Fruit fly (Drosophila melanogaster) whole organism, embryonic: ENCODE measurements around the gene Indy-2.

ENCODE experiments used
- Abd-B ChIP-seq: fragments of 200-800 bp; sonication (Bioruptor generic); optimal IDR thresholded peaks from 2 replicates; lab custom pipeline; 2018; ENCODE audit warnings: missing biosample characterization, mild to moderate bottlenecking, missing genetic modification characterization, moderate library complexity
- Awh ChIP-seq: fragments of 200-800 bp; sonication (Bioruptor generic); IDR thresholded peaks from 2 replicates; pipeline ENCODE4, ENCODE4 v1.3.6; 2022; ENCODE audit warnings: missing biosample characterization, missing genetic modification characterization
- CG10274 ChIP-seq: fragments of 200-800 bp; sonication (Bioruptor generic); optimal IDR thresholded peaks from 3 replicates; lab custom pipeline; 2017; ENCODE audit warnings: missing biosample characterization, mild to moderate bottlenecking, missing genetic modification characterization
- CG10366 ChIP-seq: fragments of 200-800 bp; sonication (Bioruptor generic); IDR thresholded peaks from 2 replicates; pipeline ENCODE4 v1.3.6; 2022; ENCODE audit warnings: missing biosample characterization, missing genetic modification characterization
- CG10431 ChIP-seq: fragments of 200-800 bp; sonication (Bioruptor generic); optimal IDR thresholded peaks from 3 replicates; lab custom pipeline; 2018; ENCODE audit warnings: missing biosample characterization, mild to moderate bottlenecking, missing genetic modification characterization
- CG10543 ChIP-seq: fragments of 200-800 bp; sonication (Bioruptor generic); optimal IDR thresholded peaks from 3 replicates; lab custom pipeline; 2017; ENCODE audit warnings: missing biosample characterization, mild to moderate bottlenecking, missing genetic modification characterization, moderate library complexity
- CG11504 ChIP-seq: fragments of 200-800 bp; sonication (Bioruptor generic); optimal IDR thresholded peaks from 3 replicates; lab custom pipeline; 2019; ENCODE audit warnings: missing biosample characterization, mild to moderate bottlenecking, missing genetic modification characterization, moderate library complexity
- CG18011 ChIP-seq: fragments of 200-800 bp; sonication (Bioruptor generic); optimal IDR thresholded peaks from 2 replicates; lab custom pipeline; 2017; ENCODE audit warnings: missing biosample characterization, missing genetic modification characterization, mild to moderate bottlenecking, moderate library complexity, missing genotype
- CG18262 ChIP-seq: fragments of 200-800 bp; optimal IDR thresholded peaks from 3 replicates; lab custom pipeline; 2019; ENCODE audit warnings: missing biosample characterization, mild to moderate bottlenecking, missing genetic modification characterization, moderate library complexity
- CG31388 ChIP-seq: fragments of 200-800 bp; sonication (Bioruptor generic); optimal IDR thresholded peaks from 2 replicates; lab custom pipeline; 2016; ENCODE audit warnings: missing biosample characterization, missing genetic modification characterization
- CG33557 ChIP-seq: fragments of 200-800 bp; sonication (Bioruptor generic); optimal IDR thresholded peaks from 2 replicates; lab custom pipeline; 2019; ENCODE audit warnings: missing biosample characterization, mild to moderate bottlenecking, missing genetic modification characterization, moderate library complexity
- CG5180 ChIP-seq: fragments of 200-800 bp; sonication (Bioruptor generic); optimal IDR thresholded peaks from 3 replicates; lab custom pipeline; 2017; ENCODE audit warnings: missing biosample characterization, missing genetic modification characterization, mild to moderate bottlenecking, moderate library complexity, missing genetic modification reagents
- CG6765 ChIP-seq: fragments of 200-800 bp; sonication (Bioruptor generic); optimal IDR thresholded peaks from 3 replicates; lab custom pipeline; 2017; ENCODE audit warnings: missing biosample characterization, mild to moderate bottlenecking, missing genetic modification characterization
- CG7271 ChIP-seq: fragments of 200-800 bp; sonication (Bioruptor generic); optimal IDR thresholded peaks from 2 replicates; lab custom pipeline; 2018; ENCODE audit warnings: missing biosample characterization, mild to moderate bottlenecking, missing genetic modification characterization, moderate library complexity
- CoRest ChIP-seq: fragments of 200-800 bp; sonication (Bioruptor generic); optimal IDR thresholded peaks from 3 replicates; lab custom pipeline; 2018; ENCODE audit warnings: missing biosample characterization, mild to moderate bottlenecking, missing genetic modification characterization, moderate library complexity
- D19A ChIP-seq: fragments of 200-800 bp; optimal IDR thresholded peaks from 3 replicates; lab custom pipeline; 2019; ENCODE audit warnings: missing biosample characterization, mild to moderate bottlenecking, missing genetic modification characterization, moderate library complexity
- Dref ChIP-seq: fragments of 200-800 bp; sonication (Bioruptor generic); IDR thresholded peaks from 2 replicates; pipeline ENCODE4 v1.3.6; 2022; ENCODE audit warnings: missing biosample characterization, missing genetic modification characterization
- Eip74EF ChIP-seq, 2 experiments: fragments of 200-800 bp in 1 of 2; fragments of >200 bp in 1 of 2; sonication (Bioruptor generic) in 1 of 2; optimal IDR thresholded peaks; 2 replicates each; lab custom pipeline; 2017 to 2019; ENCODE audit warnings: missing biosample characterization in 2 of 2, missing genetic modification characterization in 2 of 2, mild to moderate bottlenecking in 1 of 2, moderate library complexity in 1 of 2
- Elba2 ChIP-seq: fragments of 200-800 bp; sonication (Bioruptor generic); optimal IDR thresholded peaks from 3 replicates; lab custom pipeline; 2016; ENCODE audit warnings: missing biosample characterization, missing genetic modification characterization
- Fer3 ChIP-seq: fragments of 200-800 bp; sonication (Bioruptor generic); optimal IDR thresholded peaks from 2 replicates; lab custom pipeline; 2018; ENCODE audit warnings: missing biosample characterization, mild to moderate bottlenecking, missing genetic modification characterization, moderate library complexity
- H15 ChIP-seq: fragments of 200-800 bp; sonication (Bioruptor generic); IDR thresholded peaks from 3 replicates; pipeline ENCODE4 v1.3.6; 2022; ENCODE audit warnings: missing biosample characterization, missing genetic modification characterization
- Med ChIP-seq: fragments of 200-800 bp; sonication (Bioruptor generic); peaks from one replicate; lab custom pipeline; 2016; ENCODE audit warnings: missing biosample characterization, missing genetic modification characterization, mild to moderate bottlenecking, inconsistent platforms, moderate library complexity
- PHDP ChIP-seq: fragments of 200-800 bp; sonication (Bioruptor generic); optimal IDR thresholded peaks from 3 replicates; lab custom pipeline; 2018; ENCODE audit warnings: missing biosample characterization, mild to moderate bottlenecking, missing genetic modification characterization, moderate library complexity
- Trl ChIP-seq, 3 experiments: fragments of >200 bp in 2 of 3; fragments of 200-800 bp in 1 of 3; sonication (Bioruptor generic) in 1 of 3; optimal IDR thresholded peaks; 2 replicates in 1 of 3; 3 replicates in 2 of 3; lab custom pipeline; 2016 to 2017; ENCODE audit warnings: missing biosample characterization in 1 of 3, missing genetic modification characterization in 1 of 3
- YL-1 ChIP-seq: fragments of 200-800 bp; sonication (Bioruptor generic); optimal IDR thresholded peaks from 3 replicates; lab custom pipeline; 2017; ENCODE audit warnings: missing biosample characterization, mild to moderate bottlenecking, missing genetic modification characterization
- ara ChIP-seq: fragments of 200-800 bp; sonication (Bioruptor generic); IDR thresholded peaks from 2 replicates; pipeline ENCODE4 v1.3.6; 2022; ENCODE audit warnings: missing biosample characterization, missing genetic modification characterization
- az2 ChIP-seq: fragments of 200-800 bp; sonication (Bioruptor generic); optimal IDR thresholded peaks from 3 replicates; lab custom pipeline; 2016; ENCODE audit warnings: missing biosample characterization, missing genetic modification characterization
- bcd ChIP-seq: fragments of 200-800 bp; sonication (Bioruptor generic); optimal IDR thresholded peaks from 2 replicates; lab custom pipeline; 2017; ENCODE audit warnings: missing biosample characterization, mild to moderate bottlenecking, missing genetic modification characterization
- bsh ChIP-seq, 2 experiments: fragments of 200-800 bp; sonication (Bioruptor generic); optimal IDR thresholded peaks; 2 replicates each; lab custom pipeline; 2017 to 2018; ENCODE audit warnings: mild to moderate bottlenecking in 2 of 2, missing biosample characterization in 2 of 2, missing genetic modification characterization in 2 of 2, moderate library complexity in 1 of 2
- caup ChIP-seq: fragments of 200-800 bp; sonication (Bioruptor generic); optimal IDR thresholded peaks from 3 replicates; lab custom pipeline; 2017; ENCODE audit warnings: missing biosample characterization, mild to moderate bottlenecking, missing genetic modification characterization, moderate library complexity; ENCODE audit not compliant: severe bottlenecking
- dm ChIP-seq: fragments of 200-800 bp; sonication (Bioruptor generic); optimal IDR thresholded peaks from 3 replicates; lab custom pipeline; 2016; ENCODE audit warnings: missing biosample characterization, missing genetic modification characterization
- dpn ChIP-seq, 2 experiments: fragments of 200-800 bp; sonication (Bioruptor generic); optimal IDR thresholded peaks; 3 replicates each; lab custom pipeline; 2016; ENCODE audit warnings: missing biosample characterization in 2 of 2, missing genetic modification characterization in 2 of 2
- exex ChIP-seq: fragments of 200-800 bp; sonication (Bioruptor generic); optimal IDR thresholded peaks from 4 replicates; lab custom pipeline; 2018; ENCODE audit warnings: missing biosample characterization, mild to moderate bottlenecking, missing genetic modification characterization, moderate library complexity
- kay ChIP-seq: fragments of 200-800 bp; sonication (Bioruptor generic); optimal IDR thresholded peaks from 2 replicates; lab custom pipeline; 2016; ENCODE audit warnings: missing biosample characterization, missing genetic modification characterization
- lbe ChIP-seq: fragments of 200-800 bp; sonication (Bioruptor generic); optimal IDR thresholded peaks from 2 replicates; lab custom pipeline; 2016; ENCODE audit warnings: missing biosample characterization, mild to moderate bottlenecking, missing genetic modification characterization
- nom ChIP-seq: fragments of 200-800 bp; sonication (Bioruptor generic); optimal IDR thresholded peaks from 2 replicates; lab custom pipeline; 2017; ENCODE audit warnings: missing biosample characterization, missing genetic modification characterization, mild to moderate bottlenecking, moderate library complexity, missing genetic modification reagents
- pnt ChIP-seq: fragments of 200-800 bp; sonication (Bioruptor generic); optimal IDR thresholded peaks from 3 replicates; lab custom pipeline; 2016; ENCODE audit warnings: missing biosample characterization, missing genetic modification characterization
- sens ChIP-seq: fragments of 200-800 bp; sonication (Bioruptor generic); peaks from one replicate; lab custom pipeline; 2016; ENCODE audit warnings: missing biosample characterization, missing genetic modification characterization
- slbo ChIP-seq: fragments of 200-800 bp; sonication (Bioruptor generic); IDR thresholded peaks from 2 replicates; pipeline ENCODE4 v1.3.6; 2022; ENCODE audit warnings: missing biosample characterization, missing genetic modification characterization
- sob ChIP-seq: fragments of 200-800 bp; sonication (Bioruptor generic); IDR thresholded peaks from 2 replicates; pipeline ENCODE4 v1.3.6; 2022; ENCODE audit warnings: missing biosample characterization, missing genetic modification characterization
- twi ChIP-seq: fragments of 200-800 bp; optimal IDR thresholded peaks from 2 replicates; lab custom pipeline; 2019; ENCODE audit warnings: missing biosample characterization, mild to moderate bottlenecking, missing genetic modification characterization, moderate library complexity
- vvl ChIP-seq: fragments of 200-800 bp; sonication (Bioruptor generic); IDR thresholded peaks from 2 replicates; pipeline ENCODE4 v1.3.6; 2022; ENCODE audit warnings: missing biosample characterization, missing genetic modification characterization
- wek ChIP-seq: fragments of 200-800 bp; sonication (Bioruptor generic); optimal IDR thresholded peaks from 3 replicates; lab custom pipeline; 2018; ENCODE audit warnings: missing biosample characterization, mild to moderate bottlenecking, missing genetic modification characterization, moderate library complexity

Indy-2 gene

DNA sequence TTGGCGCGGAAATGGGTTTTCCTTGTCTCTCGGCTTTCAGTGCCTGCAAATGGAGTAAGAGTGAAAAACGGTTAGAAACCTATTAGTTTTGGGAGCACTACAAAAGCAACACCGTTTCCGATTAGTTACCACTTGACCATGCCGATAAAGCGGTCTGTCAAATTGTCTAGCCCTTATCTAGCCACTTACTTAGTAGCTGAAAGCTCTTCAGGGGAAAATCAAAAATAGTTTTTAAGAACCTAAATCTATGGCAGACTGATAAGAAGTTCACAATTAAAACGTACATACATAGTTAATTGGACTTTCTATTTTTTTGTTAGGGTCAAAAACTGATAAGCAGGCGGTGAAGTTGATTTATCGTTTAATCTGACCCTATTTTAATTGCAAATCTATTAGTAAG lies 35.9 kb upstream of the Indy-2 start (continued):
- TF ChIP-seq kay (GFP tag; lab: Kevin White, UChicago) (no peak), pnt (GFP tag; lab: Kevin White, UChicago) (no peak), H15 (GFP tag; lab: Robert Waterston, UW) (no peak), PHDP (tag; lab: Kevin White, UChicago) (no peak), sens (GFP tag; lab: Kevin White, UChicago) (peak; percentile 2), slbo (GFP tag; lab: Robert Waterston, UW) (no peak)

DNA sequence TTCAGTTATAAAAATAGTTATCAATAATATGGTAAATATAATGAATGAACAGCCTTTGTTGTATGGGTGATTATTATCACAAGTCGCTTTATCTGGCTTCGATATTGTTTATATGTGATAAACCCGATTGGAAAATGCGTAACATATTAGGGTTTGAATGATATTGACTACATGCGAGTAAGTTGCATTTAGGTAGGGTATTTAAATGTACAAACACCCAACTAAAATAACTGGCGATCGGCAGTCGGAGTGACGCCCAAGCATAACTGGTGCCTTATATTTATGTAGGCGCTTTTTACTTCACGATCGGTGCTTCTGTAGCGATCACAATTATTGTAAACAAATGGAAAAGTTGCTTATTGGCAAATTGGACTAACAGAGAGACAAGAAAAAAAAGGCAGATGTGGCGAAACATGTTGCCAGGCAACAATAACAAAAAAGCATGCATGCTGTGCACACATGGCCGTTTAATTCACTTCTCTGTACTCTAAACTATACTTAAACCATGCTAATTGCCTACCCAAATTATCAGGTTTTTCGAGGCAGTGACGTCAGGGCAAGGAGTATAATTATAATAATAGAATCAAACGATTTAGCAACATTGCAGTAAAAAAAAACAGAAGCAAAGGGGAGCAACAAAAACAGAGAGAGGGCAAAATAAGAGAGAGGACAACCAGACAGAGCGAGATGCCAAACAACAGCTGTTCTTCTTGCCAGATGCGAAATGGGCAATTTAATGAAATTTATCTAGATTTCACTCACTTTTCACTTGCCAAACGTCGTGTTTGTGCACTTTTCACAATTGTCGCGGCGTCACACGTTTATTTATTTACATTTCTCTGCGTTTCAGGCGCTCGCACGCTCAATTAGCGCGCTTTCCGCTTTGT lies 34.9 kb upstream of the Indy-2 start:
- TF ChIP-seq CG5180 (GFP tag; lab: Kevin White, UChicago) (no peak), nom (GFP tag; lab: Kevin White, UChicago) (no peak), Trl (optimal IDR thresholded peaks at IDR 0.05; lab: Kevin White, UChicago) (peak; percentile 70 to 85), Trl (GFP tag; optimal IDR thresholded peaks at IDR 0.05; lab: Kevin White, UChicago) (no peak), bcd (GFP tag; lab: Kevin White, UChicago) (no peak), dpn (GFP tag; optimal IDR thresholded peaks at IDR 0.05; lab: Kevin White, UChicago) (no peak), CG11504 (tag; lab: Kevin White, UChicago) (peak; percentile 97), ara (GFP tag; lab: Robert Waterston, UW) (no peak), CG10274 (GFP tag; lab: Kevin White, UChicago) (peak; percentile 52), D19A (tag; lab: Kevin White, UChicago) (peak; percentile 55), Abd-B (GFP tag; lab: Kevin White, UChicago) (no peak), bsh (GFP tag; optimal IDR thresholded peaks at IDR 0.05; lab: Kevin White, UChicago) (peak in 1 of 2 experiments; percentile 17), Elba2 (peak; percentile 45), CG7271 (tag; lab: Kevin White, UChicago) (no peak), CG18262 (tag; lab: Kevin White, UChicago) (no peak), twi (tag; lab: Kevin White, UChicago) (peak; percentile 61), Med (GFP tag; lab: Kevin White, UChicago) (peak; percentile 17), CG6765 (no peak), YL-1 (GFP tag; lab: Kevin White, UChicago) (no peak), dm (GFP tag; lab: Kevin White, UChicago) (no peak)
- TF ChIP-seq, all 482 proteins: peak for 8

DNA sequence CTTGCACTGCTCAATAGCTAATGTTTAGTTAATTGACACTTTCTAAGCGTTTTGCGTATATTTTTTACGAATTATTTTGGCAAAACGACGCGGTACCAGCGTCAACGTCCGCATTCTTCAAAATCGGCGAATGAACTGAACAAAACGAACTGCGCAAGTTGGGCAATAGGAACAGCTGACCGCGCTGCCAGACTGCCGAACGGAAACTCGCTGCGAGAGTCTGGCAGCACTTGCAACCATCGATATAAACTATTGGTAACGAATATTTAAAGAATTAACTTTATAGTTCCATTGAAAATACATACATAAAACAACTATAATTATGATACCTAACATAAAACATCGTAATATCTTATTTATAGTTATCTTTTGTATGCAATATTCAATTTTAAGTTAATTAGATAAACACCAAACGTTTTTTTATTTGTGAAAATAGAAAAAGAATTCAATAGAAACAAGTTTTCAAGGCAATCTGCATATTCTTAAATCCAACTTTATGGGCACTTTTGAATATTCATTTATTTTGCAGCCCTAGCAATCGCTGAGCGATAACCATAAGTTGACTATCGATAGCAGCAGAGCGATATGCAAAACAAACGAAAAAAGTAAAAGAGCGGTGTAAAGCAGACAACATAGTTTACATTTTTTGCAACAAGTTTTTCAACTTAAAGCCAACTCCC lies 34.0 kb upstream of the Indy-2 start, which contains the start of the genes Hs6st and MED25:
TSS of gene Hs6st (minus strand) at position 141 of the 680 bp plus-strand sequence.
TSS of gene MED25 (plus strand) at position 576 of the 680 bp plus-strand sequence.
- TF ChIP-seq sob (GFP tag; lab: Robert Waterston, UW) (peak; percentile 62), caup (GFP tag; lab: Kevin White, UChicago) (peak; percentile 65), Dref (peak; percentile 71), dpn (GFP tag; optimal IDR thresholded peaks at IDR 0.05; lab: Kevin White, UChicago) (no peak), Eip74EF (GFP tag; optimal IDR thresholded peaks at IDR 0.05; lab: Kevin White, UChicago) (no peak), CG10431 (GFP tag; lab: Kevin White, UChicago) (no peak), CoRest (peak; percentile 49), vvl (peak; percentile 40), dm (GFP tag; lab: Kevin White, UChicago) (no peak), CG31388 (GFP tag; lab: Kevin White, UChicago) (peak; percentile 7), Awh (GFP tag; lab: Robert Waterston, UW) (0 out of 2 replicates have a peak, but pooled peaks have one; percentile 13), exex (tag; lab: Kevin White, UChicago) (peak; percentile 38), lbe (no peak), CG10366 (no peak), CG10543 (peak; percentile 77), CG33557 (GFP tag; lab: Kevin White, UChicago) (peak; percentile 10), wek (peak; percentile 29), CG18011 (GFP tag; lab: Kevin White, UChicago) (no peak), Fer3 (peak; percentile 32), az2 (GFP tag; lab: Kevin White, UChicago) (peak; percentile 24)
